Fruit fly (Drosophila melanogaster) S2 (cell line): ENCODE results near the gene CG5969.

Experiments
- CG8478 ChIP-seq: fragments of >200 bp; optimal IDR thresholded peaks from 2 replicates; lab custom pipeline; 2018
- CTCF ChIP-seq, 2 experiments: fragments of >200 bp; optimal IDR thresholded peaks; 2 replicates each; lab custom pipeline; 2018

dm6 chr3L:20447337-20447736 lies 26.2 kb upstream of the CG5969 start:
- TF ChIP-seq CTCF (optimal IDR thresholded peaks at IDR 0.05; lab: Kevin White, UChicago), result no peak
- no peak for TF ChIP-seq CG8478 (lab: Kevin White, UChicago)
